Fruit fly (Drosophila melanogaster): ENCODE data around the gene CG16890.

DNA sequence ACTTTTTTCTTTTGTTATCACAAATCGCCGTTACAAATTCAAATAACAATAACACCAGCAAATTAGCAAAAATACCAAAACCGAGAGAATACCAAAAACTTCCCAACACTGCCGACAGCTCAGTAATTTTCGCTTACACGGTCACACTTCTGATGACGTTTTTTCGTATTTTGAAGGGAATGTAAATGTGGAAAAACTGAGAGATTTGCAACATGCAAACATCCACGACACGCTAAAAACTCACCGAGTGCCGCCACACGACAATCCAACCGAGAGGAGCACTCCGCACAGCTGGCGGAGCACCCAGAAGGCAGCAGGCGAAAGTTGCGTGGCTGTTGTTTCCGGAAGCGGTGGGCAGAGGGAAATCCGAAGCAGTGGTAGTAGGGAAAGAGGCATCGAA, 9.3 kb upstream of the CG16890 start, which contains the start of gene Sec71:
- TF ChIP-seq fd59A (GFP tag; optimal IDR thresholded peaks at IDR 0.05) = no peak
- TF ChIP-seq CG4318 (GFP tag; optimal IDR thresholded peaks at IDR 0.05) = no peak
- TF ChIP-seq CG11294 (GFP tag; IDR thresholded peaks at IDR 0.05) = no peak
- no peak for TF ChIP-seq cyc (GFP tag; optimal IDR thresholded peaks at IDR 0.05)

Measured in whole organism, prepupa.